Worm (Caenorhabditis elegans) whole organism, mixed stage, embryonic: Measurements from ENCODE around the gene Y44A6D.6.
A peak's percentile ranks its signal among the peaks of the same experiment; 100 is the strongest.

Experiments used
- M03D4.4 ChIP-seq: sonication (generic microtip); optimal IDR thresholded peaks from 2 replicates; lab custom pipeline; 2017; ENCODE audit warnings: mild to moderate bottlenecking, missing genetic modification characterization, missing compliant biosample characterization
- bed-3 ChIP-seq: fragments of 200-800 bp; sonication (Bioruptor generic); optimal IDR thresholded peaks from 3 replicates; lab custom pipeline; 2018; ENCODE audit warnings: mild to moderate bottlenecking, missing genetic modification characterization, moderate library complexity, missing compliant biosample characterization
- blmp-1 ChIP-seq: fragments of 150-350 bp; optimal IDR thresholded peaks from 2 replicates; lab custom pipeline; 2014; ENCODE audit warnings: missing biosample characterization, missing genetic modification characterization
- ceh-39 ChIP-seq: fragments of 150-350 bp; optimal IDR thresholded peaks from 2 replicates; lab custom pipeline; 2014; ENCODE audit warnings: missing biosample characterization, missing genetic modification characterization
- ceh-83 ChIP-seq: fragments of 200-800 bp; sonication (Bioruptor generic); optimal IDR thresholded peaks from 2 replicates; lab custom pipeline; 2018; ENCODE audit warnings: mild to moderate bottlenecking, missing genetic modification characterization, missing compliant biosample characterization
- ces-1 ChIP-seq: fragments of 150-350 bp; optimal IDR thresholded peaks from 2 replicates; lab custom pipeline; 2014; ENCODE audit warnings: missing biosample characterization, missing genetic modification reagents, missing genetic modification characterization
- cnd-1 ChIP-seq: fragments of 200-800 bp; sonication (Bioruptor generic); optimal IDR thresholded peaks from 2 replicates; lab custom pipeline; 2018; ENCODE audit warnings: mild to moderate bottlenecking, missing genetic modification characterization, missing compliant biosample characterization
- drap-1 ChIP-seq: fragments of 200-800 bp; sonication (Bioruptor generic); optimal IDR thresholded peaks from 3 replicates; lab custom pipeline; 2018; ENCODE audit warnings: mild to moderate bottlenecking, missing genetic modification characterization, missing compliant biosample characterization
- elt-1 ChIP-seq: sonication (generic microtip); optimal IDR thresholded peaks from 2 replicates; lab custom pipeline; 2017; ENCODE audit warnings: missing genetic modification characterization, mild to moderate bottlenecking, missing compliant biosample characterization, antibody characterized with exemption, moderate library complexity, borderline replicate concordance; ENCODE audit not compliant: insufficient read depth
- flh-1 ChIP-seq: fragments of 200-800 bp; sonication (Bioruptor generic); optimal IDR thresholded peaks from 2 replicates; lab custom pipeline; 2018; ENCODE audit warnings: mild to moderate bottlenecking, missing genetic modification characterization, moderate library complexity, missing compliant biosample characterization
- ham-2 ChIP-seq: fragments of 200-800 bp; sonication (Bioruptor generic); optimal IDR thresholded peaks from 2 replicates; lab custom pipeline; 2018; ENCODE audit warnings: mild to moderate bottlenecking, missing genetic modification characterization, missing compliant biosample characterization
- hlh-1 ChIP-seq: fragments of 150-350 bp; optimal IDR thresholded peaks from 2 replicates; lab custom pipeline; 2014; ENCODE audit warnings: missing biosample characterization, missing genetic modification reagents, missing genetic modification characterization
- lin-13 ChIP-seq: fragments of 150-350 bp; optimal IDR thresholded peaks from 2 replicates; lab custom pipeline; 2014; ENCODE audit warnings: missing biosample characterization, missing genetic modification characterization
- lin-32 ChIP-seq: fragments of 200-800 bp; sonication (Bioruptor generic); optimal IDR thresholded peaks from 2 replicates; lab custom pipeline; 2018; ENCODE audit warnings: mild to moderate bottlenecking, missing genetic modification characterization, missing compliant biosample characterization
- lsy-2 ChIP-seq: fragments of 150-350 bp; optimal IDR thresholded peaks from 2 replicates; lab custom pipeline; 2014; ENCODE audit warnings: missing biosample characterization, missing genetic modification characterization
- mab-5 ChIP-seq: fragments of 150-350 bp; optimal IDR thresholded peaks from 2 replicates; lab custom pipeline; 2014; ENCODE audit warnings: missing biosample characterization, missing genetic modification characterization
- mep-1 ChIP-seq: fragments of 150-350 bp; optimal IDR thresholded peaks from 2 replicates; lab custom pipeline; 2017; ENCODE audit warnings: missing biosample characterization, missing genetic modification reagents, missing genetic modification characterization, inconsistent platforms
- nhr-12 ChIP-seq: fragments of 150-350 bp; optimal IDR thresholded peaks from 2 replicates; lab custom pipeline; 2014; ENCODE audit warnings: missing biosample characterization, missing genetic modification characterization
- nhr-2 ChIP-seq: fragments of 150-350 bp; optimal IDR thresholded peaks from 2 replicates; lab custom pipeline; 2014; ENCODE audit warnings: missing biosample characterization, missing genetic modification characterization
- nhr-237 ChIP-seq: fragments of 150-350 bp; optimal IDR thresholded peaks from 2 replicates; lab custom pipeline; 2014; ENCODE audit warnings: missing biosample characterization, missing genetic modification characterization
- pha-4 ChIP-seq: fragments of 150-350 bp; optimal IDR thresholded peaks from 2 replicates; lab custom pipeline; 2018; ENCODE audit warnings: missing biosample characterization, missing genetic modification reagents, missing genetic modification characterization
- snpc-4 ChIP-seq: fragments of 150-350 bp; optimal IDR thresholded peaks from 2 replicates; lab custom pipeline; 2014; ENCODE audit warnings: missing biosample characterization, missing genetic modification characterization
- sptf-1 ChIP-seq: sonication (generic microtip); optimal IDR thresholded peaks from 2 replicates; lab custom pipeline; 2017; ENCODE audit warnings: mild to moderate bottlenecking, missing genetic modification characterization, moderate library complexity, missing compliant biosample characterization
- tbx-8 ChIP-seq: fragments of 200-800 bp; sonication (Bioruptor generic); optimal IDR thresholded peaks from 2 replicates; lab custom pipeline; 2018; ENCODE audit warnings: mild to moderate bottlenecking, missing genetic modification characterization, moderate library complexity, missing compliant biosample characterization
- unc-120 ChIP-seq: sonication (generic microtip); optimal IDR thresholded peaks from 2 replicates; lab custom pipeline; 2017; ENCODE audit warnings: missing genetic modification characterization, missing compliant biosample characterization; ENCODE audit not compliant: poor library complexity, severe bottlenecking
- unc-39 ChIP-seq: fragments of 150-350 bp; optimal IDR thresholded peaks from 2 replicates; lab custom pipeline; 2014; ENCODE audit warnings: missing biosample characterization, missing genetic modification characterization
- unc-62 ChIP-seq: fragments of 150-350 bp; optimal IDR thresholded peaks from 2 replicates; lab custom pipeline; 2014; ENCODE audit warnings: missing biosample characterization, missing genetic modification reagents, missing genetic modification characterization
- zip-8 ChIP-seq: fragments of 150-350 bp; optimal IDR thresholded peaks from 2 replicates; lab custom pipeline; 2014; ENCODE audit warnings: missing biosample characterization, missing genetic modification characterization

The Y44A6D.6 gene

DNA sequence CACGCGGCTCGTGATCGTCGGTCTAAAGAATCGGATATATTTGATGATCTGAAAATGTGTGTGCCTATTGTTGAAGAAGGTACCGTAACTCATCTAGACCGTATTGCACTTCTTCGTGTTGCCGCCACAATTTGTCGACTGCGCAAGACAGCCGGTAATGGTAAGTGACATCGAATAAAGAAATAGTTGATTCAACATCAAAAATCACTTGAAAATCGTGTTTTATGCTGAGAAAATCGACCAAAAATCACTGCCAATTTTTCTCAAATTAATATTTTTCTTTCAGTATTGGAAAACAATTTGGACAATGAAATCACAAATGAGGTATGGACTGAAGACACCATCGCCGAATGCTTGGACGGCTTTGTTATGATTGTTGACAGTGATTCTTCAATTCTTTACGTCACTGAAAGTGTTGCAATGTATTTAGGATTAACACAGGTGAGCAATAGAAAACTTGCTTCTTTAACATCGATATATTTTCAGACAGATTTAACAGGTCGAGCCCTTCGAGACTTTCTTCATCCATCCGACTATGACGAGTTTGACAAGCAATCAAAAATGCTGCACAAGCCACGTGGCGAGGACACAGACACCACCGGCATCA is 25.7 kb upstream of the Y44A6D.6 start:
- no peak for TF ChIP-seq M03D4.4 (tag; lab: Kevin White, UChicago)
- TF ChIP-seq ceh-39 (tag; lab: Kevin White, UChicago), result no peak
- no peak for TF ChIP-seq lin-32 (GFP tag; lab: Kevin White, UChicago)
- no peak for TF ChIP-seq nhr-2
- no peak for TF ChIP-seq drap-1 (GFP tag; lab: Kevin White, UChicago)
- no peak for TF ChIP-seq unc-39
- no peak for TF ChIP-seq mab-5 (tag; lab: Kevin White, UChicago)
- no peak for TF ChIP-seq snpc-4 (tag; lab: Kevin White, UChicago)
- no peak for TF ChIP-seq nhr-237 (tag; lab: Kevin White, UChicago)
- TF ChIP-seq ceh-83, result no peak
- no peak for TF ChIP-seq nhr-12 (tag; lab: Kevin White, UChicago)
- no peak for TF ChIP-seq lsy-2 (tag; lab: Kevin White, UChicago)

DNA sequence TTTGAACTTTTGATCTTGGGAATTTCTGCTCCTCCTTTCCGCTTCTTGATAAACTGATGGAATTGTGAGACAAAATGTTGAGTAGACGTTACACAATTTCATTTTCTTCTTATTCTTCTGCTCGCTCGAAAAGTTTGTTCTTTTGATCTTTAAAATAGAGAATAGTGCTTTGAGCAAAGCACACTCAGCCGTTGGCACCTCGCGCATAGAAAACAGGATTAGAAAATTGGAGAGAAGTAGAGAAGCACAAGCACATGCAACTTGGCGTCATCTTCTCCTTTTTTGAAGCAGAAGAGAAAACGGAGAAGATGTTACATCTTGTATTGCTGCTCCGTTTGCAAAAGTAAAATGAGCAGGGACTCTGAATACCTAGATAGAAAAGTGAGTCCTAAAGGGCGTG is 24.9 kb upstream of the Y44A6D.6 start:
- TF ChIP-seq zip-8 (tag; lab: Kevin White, UChicago), result no peak
- peak; percentile 33 for TF ChIP-seq mep-1
- peak; percentile 96 for TF ChIP-seq ces-1 (GFP tag; lab: Kevin White, UChicago)
- TF ChIP-seq unc-62 (GFP tag; lab: Kevin White, UChicago), result peak; percentile 30

DNA sequence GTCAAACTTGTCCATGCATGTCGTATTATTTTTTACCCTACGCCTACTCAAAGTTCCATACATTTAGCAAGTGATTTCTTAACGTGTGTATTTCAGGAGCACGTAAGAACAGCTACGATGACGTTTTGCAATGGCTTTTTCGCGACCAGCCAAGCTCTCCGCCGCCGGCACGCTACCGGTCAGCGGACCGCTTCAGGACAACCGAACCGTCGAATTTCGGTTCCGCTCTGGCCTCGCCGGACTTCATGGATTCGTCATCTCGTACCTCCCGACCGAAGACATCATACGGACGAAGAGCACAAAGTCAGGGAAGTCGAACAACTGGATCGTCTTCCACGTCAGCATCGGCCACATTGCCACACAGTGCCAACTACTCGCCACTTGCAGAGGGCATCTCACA is 23.5 kb upstream of the Y44A6D.6 start:
- no peak for TF ChIP-seq ces-1 (GFP tag; lab: Kevin White, UChicago)
- TF ChIP-seq blmp-1 (tag; lab: Kevin White, UChicago), result no peak
- no peak for TF ChIP-seq hlh-1 (tag; lab: Kevin White, UChicago)
- no peak for TF ChIP-seq pha-4
- no peak for TF ChIP-seq ceh-39 (tag; lab: Kevin White, UChicago)
- no peak for TF ChIP-seq mab-5 (tag; lab: Kevin White, UChicago)
- no peak for TF ChIP-seq elt-1 (tag; lab: Kevin White, UChicago)
- TF ChIP-seq cnd-1 (tag; lab: Kevin White, UChicago), result no peak
- TF ChIP-seq M03D4.4 (tag; lab: Kevin White, UChicago), result no peak

DNA sequence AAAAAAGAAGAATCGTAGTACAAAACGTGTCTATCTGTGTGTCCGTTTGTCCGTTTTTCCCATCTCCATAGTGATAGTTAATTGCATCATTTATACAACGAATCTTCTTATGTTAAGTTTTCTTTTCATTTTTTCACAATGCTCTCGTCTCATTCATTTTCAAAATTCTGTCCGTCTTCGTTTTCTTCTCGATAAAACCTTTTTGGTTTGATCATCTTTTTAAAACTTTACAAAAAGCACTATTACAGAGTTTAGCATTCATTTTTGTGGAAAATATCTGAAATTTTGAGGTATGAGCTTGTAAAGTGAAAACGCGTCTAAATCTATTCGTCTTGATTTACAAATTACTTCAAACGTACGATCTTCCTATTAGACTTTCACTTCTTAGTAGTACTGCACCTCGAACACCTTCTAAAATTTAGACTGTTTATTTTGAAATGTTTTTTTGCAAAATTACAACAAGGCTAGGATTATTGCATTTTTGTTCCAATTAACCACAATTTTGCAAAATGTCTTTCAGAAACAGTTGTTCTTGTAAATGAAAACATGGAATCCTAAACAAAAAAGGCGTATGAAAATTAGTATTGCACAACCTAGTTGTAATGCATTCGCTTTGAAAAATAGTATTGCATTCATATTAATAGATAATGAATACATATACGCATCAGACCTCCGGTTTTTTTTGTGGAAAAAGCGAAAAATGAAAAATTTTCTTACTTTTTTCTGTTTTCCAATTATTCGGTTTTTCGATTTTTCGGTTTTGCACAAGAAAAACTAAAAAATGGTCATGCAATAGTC is 21.9 kb upstream of the Y44A6D.6 start:
- TF ChIP-seq nhr-2, result no peak

DNA sequence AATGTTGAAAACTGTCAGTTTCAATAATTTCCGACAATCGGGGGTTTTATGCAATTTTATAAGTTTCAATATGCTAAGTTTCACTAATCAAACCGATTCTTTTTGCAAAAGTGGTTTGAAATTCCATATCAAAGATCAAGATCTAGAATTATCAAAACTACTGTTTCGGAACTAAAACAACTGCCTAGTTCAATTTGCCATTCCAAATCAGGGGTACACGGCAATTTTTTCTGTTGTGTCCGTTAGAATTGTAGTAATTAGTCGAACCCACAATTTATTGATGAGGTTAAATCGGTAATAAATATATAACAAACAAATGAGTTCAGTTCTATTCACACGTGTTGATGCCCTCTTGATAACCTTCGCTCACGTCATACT is 21.3 kb upstream of the Y44A6D.6 start:
- TF ChIP-seq M03D4.4 (tag; lab: Kevin White, UChicago) (no peak), unc-120 (no peak), blmp-1 (tag; lab: Kevin White, UChicago) (no peak), tbx-8 (GFP tag; lab: Kevin White, UChicago) (no peak), sptf-1 (tag; lab: Kevin White, UChicago) (no peak), flh-1 (no peak), lin-13 (tag; lab: Kevin White, UChicago) (no peak), ham-2 (GFP tag; lab: Kevin White, UChicago) (no peak), nhr-2 (no peak), drap-1 (GFP tag; lab: Kevin White, UChicago) (no peak), hlh-1 (tag; lab: Kevin White, UChicago) (no peak), ceh-39 (tag; lab: Kevin White, UChicago) (no peak)

DNA sequence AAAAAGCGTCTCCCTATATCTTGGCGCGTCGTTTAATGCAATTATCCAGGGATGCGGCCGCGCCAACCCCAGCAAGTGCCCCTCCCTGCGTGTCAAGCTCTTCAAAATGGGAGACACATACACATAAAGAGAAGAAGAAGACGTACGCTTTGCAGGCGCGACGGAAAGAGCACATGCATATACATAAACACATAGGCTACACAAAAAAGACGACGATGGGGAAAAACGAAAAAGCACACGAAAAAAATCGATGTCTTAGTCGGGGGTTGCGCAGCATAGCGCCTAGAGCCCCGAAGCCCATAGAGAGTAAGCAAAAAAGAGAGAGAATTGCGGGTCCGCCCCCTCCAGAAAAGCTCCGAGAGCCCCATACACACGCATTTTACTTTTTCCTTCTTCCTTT is 18.0 kb upstream of the Y44A6D.6 start, which contains the start of gene tpan-1:
Gene tpan-1, plus strand, starts transcription at position 398 of the 400 bp plus-strand sequence.
- TF ChIP-seq M03D4.4 (tag; lab: Kevin White, UChicago) (no peak), blmp-1 (tag; lab: Kevin White, UChicago) (no peak), bed-3 (GFP tag; lab: Kevin White, UChicago) (no peak), ces-1 (GFP tag; lab: Kevin White, UChicago) (peak; percentile 88), drap-1 (GFP tag; lab: Kevin White, UChicago) (peak; percentile 41)
